Fruit fly (Drosophila melanogaster) whole organism, embryonic: ENCODE measurements around the gene RPA1.

Experiments used
- Atf-2 ChIP-seq: fragments of 200-800 bp; sonication (Bioruptor generic); optimal IDR thresholded peaks from 2 replicates; lab custom pipeline; 2016; ENCODE audit warnings: missing biosample characterization, missing genetic modification characterization
- CG1233 ChIP-seq: fragments of 200-800 bp; sonication (Bioruptor generic); optimal IDR thresholded peaks from 4 replicates; lab custom pipeline; 2018; ENCODE audit warnings: missing biosample characterization, mild to moderate bottlenecking, missing genetic modification characterization
- CG14050 ChIP-seq: fragments of 200-800 bp; sonication (Bioruptor generic); IDR thresholded peaks from 3 replicates; pipeline ENCODE4 v1.3.6; 2022; ENCODE audit warnings: missing biosample characterization, missing genetic modification characterization
- CG16813 ChIP-seq: fragments of 200-800 bp; sonication (Bioruptor generic); IDR thresholded peaks from 3 replicates; pipeline ENCODE4 v1.3.6; 2022; ENCODE audit warnings: missing biosample characterization, missing genetic modification characterization; ENCODE audit not compliant: partially characterized antibody
- CG17612 ChIP-seq: fragments of 200-800 bp; sonication (Bioruptor generic); IDR thresholded peaks from 2 replicates; pipeline ENCODE4 v1.3.6; 2022; ENCODE audit warnings: missing biosample characterization, missing genetic modification characterization
- CG30403 ChIP-seq: fragments of 200-800 bp; sonication (Bioruptor generic); optimal IDR thresholded peaks from 3 replicates; lab custom pipeline; 2016; ENCODE audit warnings: missing biosample characterization, missing genetic modification characterization
- CG34224 ChIP-seq: fragments of 200-800 bp; sonication (Bioruptor generic); IDR thresholded peaks from 3 replicates; pipeline ENCODE4 v1.3.6; 2022; ENCODE audit warnings: missing biosample characterization, missing genetic modification characterization; ENCODE audit not compliant: partially characterized antibody
- CG34376 ChIP-seq: fragments of 200-800 bp; sonication (Bioruptor generic); optimal IDR thresholded peaks from 2 replicates; lab custom pipeline; 2018; ENCODE audit warnings: missing biosample characterization, mild to moderate bottlenecking, missing genetic modification characterization
- CG4360 ChIP-seq: fragments of 200-800 bp; sonication (Bioruptor generic); IDR thresholded peaks from 2 replicates; pipeline ENCODE4 v1.3.6; 2022; ENCODE audit warnings: missing biosample characterization, missing genetic modification characterization
- CG43689 ChIP-seq: fragments of 200-800 bp; sonication (Bioruptor generic); IDR thresholded peaks from 2 replicates; pipeline ENCODE4 v1.3.6; 2022; ENCODE audit warnings: missing biosample characterization, missing genetic modification characterization
- CG6254 ChIP-seq: fragments of 200-800 bp; sonication (Bioruptor generic); optimal IDR thresholded peaks from 3 replicates; lab custom pipeline; 2017; ENCODE audit warnings: mild to moderate bottlenecking, missing biosample characterization, missing genetic modification reagents, missing genetic modification characterization
- CG6813 ChIP-seq: fragments of 200-800 bp; sonication (Bioruptor generic); optimal IDR thresholded peaks from 2 replicates; lab custom pipeline; 2017; ENCODE audit warnings: missing biosample characterization, missing genetic modification characterization, mild to moderate bottlenecking, moderate library complexity, missing genetic modification reagents
- CG7745 ChIP-seq: fragments of 200-800 bp; sonication (Bioruptor generic); optimal IDR thresholded peaks from 2 replicates; lab custom pipeline; 2018; ENCODE audit warnings: missing biosample characterization, mild to moderate bottlenecking, missing genetic modification characterization, moderate library complexity
- CG8388 ChIP-seq: fragments of 200-800 bp; sonication (Bioruptor generic); optimal IDR thresholded peaks from 2 replicates; lab custom pipeline; 2019; ENCODE audit warnings: missing biosample characterization, mild to moderate bottlenecking, missing genetic modification characterization, moderate library complexity
- CG9727 ChIP-seq: fragments of 200-800 bp; sonication (Bioruptor generic); optimal IDR thresholded peaks from 3 replicates; lab custom pipeline; 2017; ENCODE audit warnings: missing biosample characterization, mild to moderate bottlenecking, missing genetic modification characterization
- CG9932 ChIP-seq: fragments of 200-800 bp; sonication (Bioruptor generic); IDR thresholded peaks from 2 replicates; pipeline ENCODE4 v1.3.6; 2022; ENCODE audit warnings: missing biosample characterization, missing genetic modification characterization
- D ChIP-seq, 2 experiments: fragments of 200-800 bp in 1 of 2; fragments of >200 bp in 1 of 2; sonication (Bioruptor generic) in 1 of 2; optimal IDR thresholded peaks; 2 replicates in 1 of 2; 3 replicates in 1 of 2; lab custom pipeline; 2017; ENCODE audit warnings: mild to moderate bottlenecking in 1 of 2, missing biosample characterization in 1 of 2, missing genetic modification characterization in 1 of 2, missing genetic modification reagents in 1 of 2
- Dad ChIP-seq: fragments of 200-800 bp; sonication (Bioruptor generic); optimal IDR thresholded peaks from 3 replicates; lab custom pipeline; 2016; ENCODE audit warnings: missing biosample characterization, missing genetic modification characterization
- Dfd ChIP-seq, 2 experiments: fragments of >200 bp; optimal IDR thresholded peaks; 2 replicates each; lab custom pipeline; 2017; ENCODE audit warnings: missing biosample characterization in 2 of 2, missing genetic modification characterization in 2 of 2
- HmgZ ChIP-seq: fragments of 200-800 bp; sonication (Bioruptor generic); optimal IDR thresholded peaks from 2 replicates; lab custom pipeline; 2018; ENCODE audit warnings: missing biosample characterization, mild to moderate bottlenecking, missing genetic modification characterization
- Jarid2 ChIP-seq: fragments of 200-800 bp; sonication (Bioruptor generic); optimal IDR thresholded peaks from 3 replicates; lab custom pipeline; 2017; ENCODE audit warnings: mild to moderate bottlenecking, missing biosample characterization, missing genetic modification reagents, missing genetic modification characterization
- Lhr ChIP-seq: fragments of 200-800 bp; sonication (Bioruptor generic); optimal IDR thresholded peaks from 3 replicates; lab custom pipeline; 2017; ENCODE audit warnings: mild to moderate bottlenecking, missing biosample characterization, missing genetic modification reagents, missing genetic modification characterization
- Mes4 ChIP-seq: fragments of 200-800 bp; sonication (Bioruptor generic); optimal IDR thresholded peaks from 2 replicates; lab custom pipeline; 2016; ENCODE audit warnings: missing biosample characterization, missing genetic modification characterization
- Nf-YC ChIP-seq: fragments of 200-800 bp; optimal IDR thresholded peaks from 3 replicates; lab custom pipeline; 2019; ENCODE audit warnings: missing biosample characterization, mild to moderate bottlenecking, missing genetic modification characterization, moderate library complexity
- NfI ChIP-seq: fragments of 200-800 bp; sonication (Bioruptor generic); optimal IDR thresholded peaks from 3 replicates; lab custom pipeline; 2018; ENCODE audit warnings: missing biosample characterization, mild to moderate bottlenecking, missing genetic modification characterization, moderate library complexity
- Oaz ChIP-seq: fragments of 200-800 bp; sonication (Bioruptor generic); IDR thresholded peaks from 2 replicates; pipeline ENCODE4 v1.3.6; 2022; ENCODE audit warnings: missing biosample characterization, missing genetic modification characterization
- Scr ChIP-seq: fragments of 200-800 bp; sonication (Bioruptor generic); IDR thresholded peaks from 2 replicates; pipeline ENCODE4 v1.3.6; 2022; ENCODE audit warnings: missing biosample characterization, missing genetic modification characterization; ENCODE audit not compliant: partially characterized antibody
- Sry-β ChIP-seq: fragments of 200-800 bp; sonication (Bioruptor generic); optimal IDR thresholded peaks from 2 replicates; lab custom pipeline; 2018; ENCODE audit warnings: missing biosample characterization, mild to moderate bottlenecking, missing genetic modification characterization, moderate library complexity
- Usf ChIP-seq: fragments of 200-800 bp; sonication (Bioruptor generic); optimal IDR thresholded peaks from 2 replicates; lab custom pipeline; 2017; ENCODE audit warnings: missing genotype, missing biosample characterization, missing genetic modification characterization
- Xbp1 ChIP-seq: fragments of 200-800 bp; sonication (Bioruptor generic); optimal IDR thresholded peaks from 3 replicates; lab custom pipeline; 2016; ENCODE audit warnings: missing biosample characterization, mild to moderate bottlenecking, missing genetic modification characterization
- ap ChIP-seq: fragments of 200-800 bp; sonication (Bioruptor generic); IDR thresholded peaks from 2 replicates; pipeline ENCODE4 v1.3.6; 2022; ENCODE audit warnings: missing biosample characterization, missing genetic modification characterization
- bigmax ChIP-seq: fragments of 200-800 bp; sonication (Bioruptor generic); optimal IDR thresholded peaks from 2 replicates; lab custom pipeline; 2018; ENCODE audit warnings: missing biosample characterization, mild to moderate bottlenecking, missing genetic modification characterization
- cato ChIP-seq: fragments of 200-800 bp; sonication (Bioruptor generic); optimal IDR thresholded peaks from 2 replicates; lab custom pipeline; 2016; ENCODE audit warnings: missing biosample characterization, missing genetic modification characterization, borderline replicate concordance
- chm ChIP-seq: fragments of 200-800 bp; sonication (Bioruptor generic); IDR thresholded peaks from 2 replicates; pipeline ENCODE4 v1.3.6; 2022; ENCODE audit warnings: missing biosample characterization, missing genetic modification characterization
- emc ChIP-seq: fragments of 200-800 bp; sonication (Bioruptor generic); optimal IDR thresholded peaks from 2 replicates; lab custom pipeline; 2016; ENCODE audit warnings: missing biosample characterization, missing genetic modification characterization
- eve ChIP-seq, 2 experiments: fragments of >200 bp; optimal IDR thresholded peaks; 2 replicates each; lab custom pipeline; 2017; ENCODE audit warnings: missing biosample characterization in 2 of 2, missing genetic modification characterization in 2 of 2
- ewg ChIP-seq: fragments of 200-800 bp; sonication (Bioruptor generic); optimal IDR thresholded peaks from 3 replicates; lab custom pipeline; 2017; ENCODE audit warnings: mild to moderate bottlenecking, missing biosample characterization, missing genetic modification reagents, missing genetic modification characterization
- grn ChIP-seq: fragments of 200-800 bp; sonication (Bioruptor generic); optimal IDR thresholded peaks from 3 replicates; lab custom pipeline; 2017; ENCODE audit warnings: missing biosample characterization, missing genetic modification characterization
- hbn ChIP-seq: fragments of 200-800 bp; sonication (Bioruptor generic); IDR thresholded peaks from 2 replicates; pipeline ENCODE4 v1.3.6; 2022; ENCODE audit warnings: missing biosample characterization, missing genetic modification characterization; ENCODE audit not compliant: partially characterized antibody
- jigr1 ChIP-seq: fragments of 200-800 bp; sonication (Bioruptor generic); IDR thresholded peaks from 3 replicates; pipeline ENCODE4 v1.3.6; 2022; ENCODE audit warnings: missing biosample characterization, missing genetic modification characterization
- nerfin-2 ChIP-seq: fragments of 200-800 bp; sonication (Bioruptor generic); IDR thresholded peaks from 2 replicates; pipeline ENCODE4 v1.3.6; 2022; ENCODE audit warnings: missing biosample characterization, missing genetic modification characterization; ENCODE audit not compliant: partially characterized antibody
- pum ChIP-seq: fragments of 200-800 bp; sonication (Bioruptor generic); optimal IDR thresholded peaks from 2 replicates; lab custom pipeline; 2016; ENCODE audit warnings: missing biosample characterization, missing genetic modification characterization
- ro ChIP-seq: fragments of 200-800 bp; sonication (Bioruptor generic); IDR thresholded peaks from 2 replicates; pipeline ENCODE4 v1.3.6; 2022; ENCODE audit warnings: missing biosample characterization, missing genetic modification characterization
- sima ChIP-seq: fragments of 200-800 bp; sonication (Bioruptor generic); optimal IDR thresholded peaks from 2 replicates; lab custom pipeline; 2016; ENCODE audit warnings: missing biosample characterization, missing genetic modification characterization
- toy ChIP-seq: fragments of 200-800 bp; sonication (Bioruptor generic); IDR thresholded peaks from 2 replicates; pipeline ENCODE4 v1.3.6; 2022; ENCODE audit warnings: missing biosample characterization, missing genetic modification characterization
- unpg ChIP-seq: fragments of 200-800 bp; sonication (Bioruptor generic); optimal IDR thresholded peaks from 3 replicates; lab custom pipeline; 2018; ENCODE audit warnings: missing biosample characterization, mild to moderate bottlenecking, missing genetic modification characterization, moderate library complexity
- zen2 ChIP-seq: fragments of 200-800 bp; sonication (Bioruptor generic); IDR thresholded peaks from 3 replicates; pipeline ENCODE4 v1.3.6; 2022; ENCODE audit warnings: missing biosample characterization, missing genetic modification characterization; ENCODE audit not compliant: partially characterized antibody

The RPA1 gene

dm6 chr3R:8239472-8240301 is 24.6 kb downstream of the RPA1 start (continued):
- TF ChIP-seq Sry-β (GFP tag; lab: Kevin White, UChicago) (peak; percentile 73), ap (peak; percentile 60), jigr1 (GFP tag; lab: Robert Waterston, UW) (no peak), grn (GFP tag; lab: Kevin White, UChicago) (peak; percentile 6), Lhr (GFP tag; lab: Kevin White, UChicago) (peak; percentile 56), eve (GFP tag; optimal IDR thresholded peaks at IDR 0.05; lab: Kevin White, UChicago) (no peak), CG43689 (GFP tag; lab: Robert Waterston, UW) (peak; percentile 58), CG1233 (GFP tag; lab: Kevin White, UChicago) (peak; percentile 93), Scr (GFP tag; lab: Robert Waterston, UW) (no peak), CG8388 (peak; percentile 87), emc (peak; percentile 21), Atf-2 (peak; percentile 72), CG6813 (peak; percentile 80), CG9932 (GFP tag; lab: Robert Waterston, UW) (peak; percentile 74), sima (GFP tag; lab: Kevin White, UChicago) (peak; percentile 61), Usf (GFP tag; lab: Kevin White, UChicago) (peak; percentile 75), NfI (GFP tag; lab: Kevin White, UChicago) (peak; percentile 88), hbn (GFP tag; lab: Robert Waterston, UW) (no peak), bigmax (GFP tag; lab: Kevin White, UChicago) (no peak), CG7745 (no peak), CG9727 (peak; percentile 96), CG34376 (GFP tag; lab: Kevin White, UChicago) (peak; percentile 89), toy (GFP tag; lab: Robert Waterston, UW) (no peak), CG6254 (peak; percentile 79), nerfin-2 (GFP tag; lab: Robert Waterston, UW) (no peak), HmgZ (peak; percentile 48), CG14050 (GFP tag; lab: Robert Waterston, UW) (peak; percentile 49; the same call in 2 of the 3 replicates), CG16813 (GFP tag; lab: Robert Waterston, UW) (no peak), pum (peak; percentile 41), chm (peak; percentile 75), Nf-YC (tag; lab: Kevin White, UChicago) (peak; percentile 89), zen2 (GFP tag; lab: Robert Waterston, UW) (no peak), ro (no peak), Dad (GFP tag; lab: Kevin White, UChicago) (peak; percentile 19), cato (peak; percentile 75), Oaz (GFP tag; lab: Robert Waterston, UW) (peak; percentile 28; the same call in 1 of the 2 replicates), Xbp1 (GFP tag; lab: Kevin White, UChicago) (peak; percentile 87), ewg (GFP tag; lab: Kevin White, UChicago) (peak; percentile 68), CG30403 (GFP tag; lab: Kevin White, UChicago) (peak; percentile 95), Mes4 (peak; percentile 51), Dfd (GFP tag; optimal IDR thresholded peaks at IDR 0.05; lab: Kevin White, UChicago) (no peak), CG34224 (GFP tag; lab: Robert Waterston, UW) (no peak), CG4360 (GFP tag; lab: Robert Waterston, UW) (peak; percentile 9; the same call in 1 of the 2 replicates), unpg (peak; percentile 81), Jarid2 (GFP tag; lab: Kevin White, UChicago) (peak; percentile 73), D (optimal IDR thresholded peaks at IDR 0.05; lab: Kevin White, UChicago) (no peak), D (GFP tag; optimal IDR thresholded peaks at IDR 0.05; lab: Kevin White, UChicago) (peak; percentile 93), CG17612 (GFP tag; lab: Robert Waterston, UW) (no peak)
